Fruit fly (Drosophila melanogaster) whole organism, embryonic: ENCODE results near the gene CG1632.

Experiments
- ATbp ChIP-seq: fragments of 200-800 bp; sonication (Bioruptor generic); optimal IDR thresholded peaks from 2 replicates; lab custom pipeline; 2017; ENCODE audit warnings: missing biosample characterization, mild to moderate bottlenecking, missing genetic modification characterization, missing genetic modification reagents
- Bgb ChIP-seq: fragments of 200-800 bp; sonication (Bioruptor generic); IDR thresholded peaks from 2 replicates; pipeline ENCODE4 v1.3.6; 2022; ENCODE audit warnings: missing biosample characterization, missing genetic modification characterization; ENCODE audit not compliant: partially characterized antibody
- CG10366 ChIP-seq: fragments of 200-800 bp; sonication (Bioruptor generic); IDR thresholded peaks from 2 replicates; pipeline ENCODE4 v1.3.6; 2022; ENCODE audit warnings: missing biosample characterization, missing genetic modification characterization
- CG11398 ChIP-seq: fragments of 200-800 bp; sonication (Bioruptor generic); optimal IDR thresholded peaks from 2 replicates; lab custom pipeline; 2016; ENCODE audit warnings: missing biosample characterization, missing genetic modification characterization
- CG11504 ChIP-seq: fragments of 200-800 bp; sonication (Bioruptor generic); optimal IDR thresholded peaks from 3 replicates; lab custom pipeline; 2019; ENCODE audit warnings: missing biosample characterization, mild to moderate bottlenecking, missing genetic modification characterization, moderate library complexity
- CG12659 ChIP-seq: fragments of 200-800 bp; sonication (Bioruptor generic); optimal IDR thresholded peaks from 3 replicates; lab custom pipeline; 2017; ENCODE audit warnings: mild to moderate bottlenecking, missing biosample characterization, missing genetic modification reagents, missing genetic modification characterization
- CG12769 ChIP-seq: fragments of 200-800 bp; sonication (Bioruptor generic); optimal IDR thresholded peaks from 2 replicates; lab custom pipeline; 2019; ENCODE audit warnings: missing biosample characterization, mild to moderate bottlenecking, missing genetic modification characterization, moderate library complexity
- CG13424 ChIP-seq: fragments of 200-800 bp; sonication (Bioruptor generic); optimal IDR thresholded peaks from 2 replicates; lab custom pipeline; 2019; ENCODE audit warnings: missing biosample characterization, mild to moderate bottlenecking, missing genetic modification characterization, moderate library complexity
- CG13775 ChIP-seq: fragments of 200-800 bp; sonication (Bioruptor generic); optimal IDR thresholded peaks from 3 replicates; lab custom pipeline; 2017; ENCODE audit warnings: missing biosample characterization, mild to moderate bottlenecking, missing genetic modification characterization
- CG1603 ChIP-seq: fragments of 200-800 bp; sonication (Bioruptor generic); optimal IDR thresholded peaks from 2 replicates; lab custom pipeline; 2019; ENCODE audit warnings: missing biosample characterization, mild to moderate bottlenecking, missing genetic modification characterization, moderate library complexity
- CG17359 ChIP-seq: fragments of 200-800 bp; sonication (Bioruptor generic); optimal IDR thresholded peaks from 3 replicates; lab custom pipeline; 2018; ENCODE audit warnings: missing biosample characterization, mild to moderate bottlenecking, missing genetic modification characterization, moderate library complexity
- CG17385 ChIP-seq: fragments of 200-800 bp; sonication (Bioruptor generic); optimal IDR thresholded peaks from 3 replicates; lab custom pipeline; 2018; ENCODE audit warnings: missing biosample characterization, mild to moderate bottlenecking, missing genetic modification characterization
- CG18011 ChIP-seq: fragments of 200-800 bp; sonication (Bioruptor generic); optimal IDR thresholded peaks from 2 replicates; lab custom pipeline; 2017; ENCODE audit warnings: missing biosample characterization, missing genetic modification characterization, mild to moderate bottlenecking, moderate library complexity, missing genotype
- CG2129 ChIP-seq: fragments of 200-800 bp; sonication (Bioruptor generic); IDR thresholded peaks from 2 replicates; pipeline ENCODE4 v1.3.6; 2022; ENCODE audit warnings: missing biosample characterization, missing genetic modification characterization; ENCODE audit not compliant: partially characterized antibody
- CG2678 ChIP-seq: fragments of 200-800 bp; sonication (Bioruptor generic); optimal IDR thresholded peaks from 3 replicates; lab custom pipeline; 2019; ENCODE audit warnings: missing biosample characterization, mild to moderate bottlenecking, missing genetic modification characterization, moderate library complexity
- CG32532 ChIP-seq: fragments of 200-800 bp; sonication (Bioruptor generic); IDR thresholded peaks from 2 replicates; pipeline ENCODE4 v1.3.6; 2022; ENCODE audit warnings: missing biosample characterization, missing genetic modification characterization
- CG9817 ChIP-seq: fragments of 200-800 bp; sonication (Bioruptor generic); optimal IDR thresholded peaks from 2 replicates; lab custom pipeline; 2018; ENCODE audit warnings: missing biosample characterization, mild to moderate bottlenecking, missing genetic modification characterization, moderate library complexity
- D19A ChIP-seq: fragments of 200-800 bp; optimal IDR thresholded peaks from 3 replicates; lab custom pipeline; 2019; ENCODE audit warnings: missing biosample characterization, mild to moderate bottlenecking, missing genetic modification characterization, moderate library complexity
- Fer1 ChIP-seq: fragments of 200-800 bp; sonication (Bioruptor generic); optimal IDR thresholded peaks from 2 replicates; lab custom pipeline; 2017; ENCODE audit warnings: missing biosample characterization, mild to moderate bottlenecking, missing genetic modification characterization
- Fer3 ChIP-seq: fragments of 200-800 bp; sonication (Bioruptor generic); optimal IDR thresholded peaks from 2 replicates; lab custom pipeline; 2018; ENCODE audit warnings: missing biosample characterization, mild to moderate bottlenecking, missing genetic modification characterization, moderate library complexity
- Hmr ChIP-seq: fragments of 200-800 bp; sonication (Bioruptor generic); optimal IDR thresholded peaks from 3 replicates; lab custom pipeline; 2017; ENCODE audit warnings: mild to moderate bottlenecking, missing biosample characterization, missing genetic modification reagents, missing genetic modification characterization
- Hr39 ChIP-seq: fragments of >200 bp; optimal IDR thresholded peaks from 2 replicates; lab custom pipeline; 2017
- MBD-R2 ChIP-seq: fragments of 200-800 bp; sonication (Bioruptor generic); IDR thresholded peaks from 2 replicates; pipeline ENCODE4 v1.3.6; 2022; ENCODE audit warnings: missing biosample characterization, missing genetic modification characterization
- Meics ChIP-seq: fragments of 200-800 bp; sonication (Bioruptor generic); optimal IDR thresholded peaks from 2 replicates; lab custom pipeline; 2017; ENCODE audit warnings: missing biosample characterization, mild to moderate bottlenecking, missing genetic modification characterization
- Pdp1 ChIP-seq, 2 experiments: fragments of 200-800 bp; sonication (Bioruptor generic); optimal IDR thresholded peaks; 3 replicates each; lab custom pipeline; 2016; ENCODE audit warnings: missing biosample characterization in 2 of 2, missing genetic modification characterization in 2 of 2, mild to moderate bottlenecking in 1 of 2, moderate library complexity in 1 of 2
- Sox102F ChIP-seq: fragments of 200-800 bp; sonication (Bioruptor generic); optimal IDR thresholded peaks from 2 replicates; lab custom pipeline; 2018; ENCODE audit warnings: missing biosample characterization, mild to moderate bottlenecking, missing genetic modification characterization, moderate library complexity
- Xbp1 ChIP-seq: fragments of 200-800 bp; sonication (Bioruptor generic); optimal IDR thresholded peaks from 3 replicates; lab custom pipeline; 2016; ENCODE audit warnings: missing biosample characterization, mild to moderate bottlenecking, missing genetic modification characterization
- az2 ChIP-seq: fragments of 200-800 bp; sonication (Bioruptor generic); optimal IDR thresholded peaks from 3 replicates; lab custom pipeline; 2016; ENCODE audit warnings: missing biosample characterization, missing genetic modification characterization
- bigmax ChIP-seq: fragments of 200-800 bp; sonication (Bioruptor generic); optimal IDR thresholded peaks from 2 replicates; lab custom pipeline; 2018; ENCODE audit warnings: missing biosample characterization, mild to moderate bottlenecking, missing genetic modification characterization
- corto ChIP-seq: fragments of 200-800 bp; sonication (Bioruptor generic); optimal IDR thresholded peaks from 2 replicates; lab custom pipeline; 2016; ENCODE audit warnings: missing biosample characterization, mild to moderate bottlenecking, missing genetic modification characterization, moderate library complexity
- cwo ChIP-seq: fragments of 200-800 bp; sonication (Bioruptor generic); optimal IDR thresholded peaks from 3 replicates; lab custom pipeline; 2017; ENCODE audit warnings: missing biosample characterization, missing genetic modification characterization, mild to moderate bottlenecking, moderate library complexity, missing genetic modification reagents
- gt ChIP-seq: fragments of 200-800 bp; sonication (Bioruptor generic); IDR thresholded peaks from 2 replicates; pipeline ENCODE4 v1.3.6; 2022; ENCODE audit warnings: missing biosample characterization, missing genetic modification characterization
- her ChIP-seq: fragments of 200-800 bp; sonication (Bioruptor generic); optimal IDR thresholded peaks from 2 replicates; lab custom pipeline; 2016; ENCODE audit warnings: missing biosample characterization, missing genetic modification characterization
- jing ChIP-seq: fragments of 200-800 bp; sonication (Bioruptor generic); optimal IDR thresholded peaks from 2 replicates; lab custom pipeline; 2018; ENCODE audit warnings: missing biosample characterization, mild to moderate bottlenecking, missing genetic modification characterization
- lmd ChIP-seq: fragments of 200-800 bp; sonication (Bioruptor generic); IDR thresholded peaks from 2 replicates; pipeline ENCODE4 v1.3.6; 2022; ENCODE audit warnings: missing biosample characterization, missing genetic modification characterization
- org-1 ChIP-seq: fragments of 200-800 bp; sonication (Bioruptor generic); optimal IDR thresholded peaks from 2 replicates; lab custom pipeline; 2017; ENCODE audit warnings: missing biosample characterization, missing genetic modification characterization
- pho ChIP-seq: fragments of 200-800 bp; sonication (Bioruptor generic); optimal IDR thresholded peaks from 2 replicates; lab custom pipeline; 2016; ENCODE audit warnings: missing biosample characterization, missing genetic modification characterization
- phol ChIP-seq: fragments of 200-800 bp; sonication (Bioruptor generic); optimal IDR thresholded peaks from 3 replicates; lab custom pipeline; 2018; ENCODE audit warnings: missing biosample characterization, mild to moderate bottlenecking, missing genetic modification characterization, moderate library complexity
- prd ChIP-seq, 3 experiments: fragments of >200 bp in 2 of 3; fragments of 200-800 bp in 1 of 3; sonication (Bioruptor generic) in 1 of 3; optimal IDR thresholded peaks in 2 of 3; IDR thresholded peaks in 1 of 3; 2 replicates in 2 of 3; 3 replicates in 1 of 3; pipeline versions ENCODE4 v1.3.6 to Lab custom; 2017 to 2022; ENCODE audit warnings: missing biosample characterization in 1 of 3, missing genetic modification characterization in 1 of 3
- row ChIP-seq: fragments of 200-800 bp; sonication (Bioruptor generic); IDR thresholded peaks from 3 replicates; pipeline ENCODE4 v1.3.6; 2022; ENCODE audit warnings: missing biosample characterization, missing genetic modification characterization
- sd ChIP-seq: fragments of 200-800 bp; sonication (Bioruptor generic); optimal IDR thresholded peaks from 3 replicates; lab custom pipeline; 2018; ENCODE audit warnings: missing biosample characterization, mild to moderate bottlenecking, missing genetic modification characterization, moderate library complexity
- sima ChIP-seq: fragments of 200-800 bp; sonication (Bioruptor generic); optimal IDR thresholded peaks from 2 replicates; lab custom pipeline; 2016; ENCODE audit warnings: missing biosample characterization, missing genetic modification characterization
- sisA ChIP-seq: fragments of 200-800 bp; sonication (Bioruptor generic); IDR thresholded peaks from 2 replicates; pipeline ENCODE4 v1.3.6; 2022; ENCODE audit warnings: missing biosample characterization, missing genetic modification characterization
- ssp ChIP-seq: fragments of 200-800 bp; sonication (Bioruptor generic); IDR thresholded peaks from 2 replicates; pipeline ENCODE4 v1.3.6; 2022; ENCODE audit warnings: missing biosample characterization, missing genetic modification characterization
- vvl ChIP-seq: fragments of 200-800 bp; sonication (Bioruptor generic); IDR thresholded peaks from 2 replicates; pipeline ENCODE4 v1.3.6; 2022; ENCODE audit warnings: missing biosample characterization, missing genetic modification characterization

Gene CG1632

DNA sequence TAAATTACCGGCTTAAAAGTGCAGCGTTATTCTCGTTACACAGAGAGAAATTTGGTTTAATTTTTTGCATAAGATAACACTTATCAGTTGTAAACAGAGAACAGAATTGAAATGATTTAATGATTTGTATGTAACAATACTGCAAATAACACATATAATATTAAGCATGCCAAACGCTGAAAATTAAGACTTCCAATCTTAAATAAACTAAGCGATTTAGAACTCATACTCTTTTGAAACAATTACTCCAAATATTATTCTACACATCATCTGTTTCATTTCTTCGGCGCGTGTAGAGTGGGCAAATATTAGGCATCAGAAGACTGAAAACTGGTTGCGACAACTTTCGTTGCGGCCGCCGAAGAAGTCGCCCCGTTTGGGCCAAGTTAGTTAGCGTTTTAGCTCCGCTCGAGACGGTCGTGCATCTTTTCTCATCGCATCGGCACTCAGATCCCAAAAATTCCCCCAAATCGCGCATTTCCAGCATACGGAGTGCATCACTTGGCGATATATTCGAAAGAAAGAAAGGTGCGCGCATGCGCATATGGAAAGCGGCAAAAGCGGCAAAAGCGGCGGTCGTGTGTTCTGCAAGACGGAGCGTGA lies at the start of gene CG1632 (continued):
- no peak for TF ChIP-seq sd (tag; lab: Kevin White, UChicago)
- TF ChIP-seq sisA (GFP tag; lab: Robert Waterston, UW), result no peak
- peak; percentile 17 for TF ChIP-seq corto (GFP tag; lab: Kevin White, UChicago)
- TF ChIP-seq vvl (GFP tag; lab: Robert Waterston, UW), result 0 out of 2 replicates have a peak, but pooled peaks have one; percentile 22

DNA sequence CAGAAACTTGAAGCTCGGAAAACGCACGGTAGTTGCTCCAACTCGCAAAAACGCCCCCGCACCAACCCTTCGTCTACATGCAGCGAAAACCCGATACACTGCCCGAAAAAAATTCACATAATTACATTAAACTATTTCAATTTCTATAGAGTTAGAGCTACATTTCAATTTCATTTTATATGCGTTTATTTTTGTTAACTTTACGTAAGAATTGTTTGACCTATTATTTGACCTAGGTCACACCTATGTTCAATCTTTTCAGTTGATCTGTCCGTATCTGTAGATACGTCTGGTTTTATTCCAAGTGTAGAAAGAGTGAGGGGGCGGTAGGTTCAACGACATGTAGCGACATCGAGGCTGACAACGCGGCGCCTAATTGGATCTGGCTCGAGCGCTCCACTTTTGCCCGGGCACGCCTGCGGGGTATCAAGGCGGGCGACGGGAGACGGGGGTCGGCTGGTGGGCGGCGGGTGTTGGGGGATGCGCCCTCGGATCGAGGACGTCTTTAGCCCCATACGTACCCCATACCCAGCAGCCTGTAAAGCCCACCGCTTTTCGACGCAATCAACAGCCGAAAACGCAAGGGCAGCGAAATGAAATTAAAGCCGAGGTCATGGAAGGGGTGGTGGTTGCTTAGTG lies 49.6 kb upstream of the CG1632 start:
- TF ChIP-seq Fer3 (tag; lab: Kevin White, UChicago) (peak; percentile 31), ATbp (GFP tag; lab: Kevin White, UChicago) (no peak), CG9817 (peak; percentile 4), CG11504 (tag; lab: Kevin White, UChicago) (peak; percentile 67), CG1603 (peak; percentile 3), Bgb (GFP tag; lab: Robert Waterston, UW) (no peak), CG12769 (tag; lab: Kevin White, UChicago) (peak; percentile 42), CG2678 (tag; lab: Kevin White, UChicago) (peak; percentile 64), CG11398 (GFP tag; lab: Kevin White, UChicago) (no peak), her (GFP tag; lab: Kevin White, UChicago) (no peak), CG32532 (GFP tag; lab: Robert Waterston, UW) (0 out of 2 replicates have a peak, but pooled peaks have one; percentile 10), gt (no peak), Fer1 (GFP tag; lab: Kevin White, UChicago) (peak; percentile 26), prd (optimal IDR thresholded peaks at IDR 0.05; lab: Kevin White, UChicago) (no peak), prd (GFP tag; IDR thresholded peaks at IDR 0.05; lab: Robert Waterston, UW) (peak; percentile 29; the same call in 1 of the 3 replicates), bigmax (no peak), CG13775 (GFP tag; lab: Kevin White, UChicago) (peak; percentile 14), Sox102F (GFP tag; lab: Kevin White, UChicago) (peak; percentile 25), CG12659 (GFP tag; lab: Kevin White, UChicago) (peak; percentile 23), az2 (peak; percentile 14), Hr39 (peak; percentile 7), jing (GFP tag; lab: Kevin White, UChicago) (peak; percentile 13), MBD-R2 (GFP tag; lab: Robert Waterston, UW) (no peak), Meics (GFP tag; lab: Kevin White, UChicago) (peak; percentile 21), Pdp1 (GFP tag; optimal IDR thresholded peaks at IDR 0.05; lab: Kevin White, UChicago) (peak in 1 of 2 experiments; percentile 21), CG17359 (tag; lab: Kevin White, UChicago) (peak; percentile 22), phol (tag; lab: Kevin White, UChicago) (peak; percentile 12), lmd (peak; percentile 24; the same call in 1 of the 2 replicates), Hmr (GFP tag; lab: Kevin White, UChicago) (peak; percentile 34), pho (peak; percentile 11), CG2129 (GFP tag; lab: Robert Waterston, UW) (no peak), CG18011 (no peak), row (GFP tag; lab: Robert Waterston, UW) (peak; percentile 63), ssp (GFP tag; lab: Robert Waterston, UW) (0 out of 2 replicates have a peak, but pooled peaks have one; percentile 5), CG13424 (tag; lab: Kevin White, UChicago) (peak; percentile 41), CG17385 (peak; percentile 2), D19A (tag; lab: Kevin White, UChicago) (peak; percentile 3), cwo (peak; percentile 43), CG10366 (GFP tag; lab: Robert Waterston, UW) (peak; percentile 24; the same call in 1 of the 2 replicates), org-1 (GFP tag; lab: Kevin White, UChicago) (peak; percentile 25), Xbp1 (GFP tag; lab: Kevin White, UChicago) (peak; percentile 21), sima (GFP tag; lab: Kevin White, UChicago) (no peak)
